Worm (Caenorhabditis elegans) whole organism, L3 larva: ENCODE results near the gene sod-3.

ENCODE experiments used
- R02D3.7 ChIP-seq: fragments of 150-350 bp; optimal IDR thresholded peaks from 2 replicates; lab custom pipeline; 2014; ENCODE audit warnings: missing biosample characterization, missing genetic modification characterization
- ZK546.5 ChIP-seq: sonication (generic microtip); optimal IDR thresholded peaks from 2 replicates; lab custom pipeline; 2017; ENCODE audit warnings: missing biosample characterization, missing genetic modification characterization
- aly-2 ChIP-seq: fragments of 150-350 bp; optimal IDR thresholded peaks from 2 replicates; lab custom pipeline; 2014; ENCODE audit warnings: missing biosample characterization, missing genetic modification characterization
- ceh-16 ChIP-seq: sonication (generic microtip); optimal IDR thresholded peaks from 2 replicates; lab custom pipeline; 2017; ENCODE audit warnings: missing biosample characterization, missing genetic modification characterization
- ceh-82 ChIP-seq: fragments of 150-350 bp; optimal IDR thresholded peaks from 2 replicates; lab custom pipeline; 2014; ENCODE audit warnings: missing biosample characterization, missing genetic modification characterization
- ceh-9 ChIP-seq: sonication (generic microtip); optimal IDR thresholded peaks from 2 replicates; lab custom pipeline; 2018; ENCODE audit warnings: missing biosample characterization, missing genetic modification characterization
- daf-12 ChIP-seq: fragments of 150-350 bp; optimal IDR thresholded peaks from 2 replicates; lab custom pipeline; 2014; ENCODE audit warnings: missing biosample characterization, missing genetic modification reagents, missing genetic modification characterization
- egl-27 ChIP-seq: sonication (generic microtip); optimal IDR thresholded peaks from 4 replicates; lab custom pipeline; 2017; ENCODE audit warnings: missing biosample characterization, missing genetic modification reagents, missing genetic modification characterization
- egl-5 ChIP-seq: fragments of 150-350 bp; optimal IDR thresholded peaks from 2 replicates; lab custom pipeline; 2017; ENCODE audit warnings: missing biosample characterization, missing genetic modification reagents, missing genetic modification characterization, inconsistent platforms
- elt-1 ChIP-seq: fragments of 150-350 bp; optimal IDR thresholded peaks from 2 replicates; lab custom pipeline; 2014; ENCODE audit warnings: missing biosample characterization, missing genetic modification characterization
- elt-3 ChIP-seq, 3 experiments: fragments of 150-350 bp in 1 of 3; sonication (generic microtip) in 2 of 3; optimal IDR thresholded peaks; 2 replicates in 2 of 3; 4 replicates in 1 of 3; lab custom pipeline; 2014 to 2017; ENCODE audit warnings: missing biosample characterization in 3 of 3, missing genetic modification characterization in 3 of 3
- eor-1 ChIP-seq, 2 experiments: fragments of 150-350 bp; optimal IDR thresholded peaks; 2 replicates each; lab custom pipeline; 2014 to 2018; ENCODE audit warnings: missing biosample characterization in 2 of 2, missing genetic modification characterization in 2 of 2
- fkh-10 ChIP-seq: sonication (generic microtip); optimal IDR thresholded peaks from 2 replicates; lab custom pipeline; 2017; ENCODE audit warnings: missing biosample characterization, missing genetic modification reagents, missing genetic modification characterization
- fkh-2 ChIP-seq: fragments of 150-350 bp; optimal IDR thresholded peaks from 2 replicates; lab custom pipeline; 2014; ENCODE audit warnings: missing biosample characterization, missing genetic modification reagents, missing genetic modification characterization
- hmg-11 ChIP-seq: sonication (generic microtip); optimal IDR thresholded peaks from 2 replicates; lab custom pipeline; 2016; ENCODE audit warnings: missing genetic modification characterization, missing compliant biosample characterization
- jun-1 ChIP-seq: fragments of 150-350 bp; optimal IDR thresholded peaks from 2 replicates; lab custom pipeline; 2014; ENCODE audit warnings: missing biosample characterization, missing genetic modification reagents, missing genetic modification characterization
- lsy-12 ChIP-seq: sonication (generic microtip); optimal IDR thresholded peaks from 2 replicates; lab custom pipeline; 2016; ENCODE audit warnings: mild to moderate bottlenecking, missing genetic modification characterization, missing compliant biosample characterization
- mdl-1 ChIP-seq: fragments of 150-350 bp; optimal IDR thresholded peaks from 2 replicates; lab custom pipeline; 2014; ENCODE audit warnings: missing biosample characterization, missing genetic modification characterization
- mml-1 ChIP-seq: fragments of 150-350 bp; sonication (generic microtip); optimal IDR thresholded peaks from 3 replicates; lab custom pipeline; 2014; ENCODE audit warnings: missing biosample characterization, missing genetic modification characterization
- nfya-1 ChIP-seq: sonication (generic microtip); optimal IDR thresholded peaks from 2 replicates; lab custom pipeline; 2017; ENCODE audit warnings: missing genetic modification characterization, mild to moderate bottlenecking, missing compliant biosample characterization, antibody characterized with exemption, moderate library complexity; ENCODE audit not compliant: insufficient read depth
- nhr-11 ChIP-seq: fragments of 150-350 bp; optimal IDR thresholded peaks from 2 replicates; lab custom pipeline; 2014; ENCODE audit warnings: missing biosample characterization, missing genetic modification characterization
- nhr-12 ChIP-seq: fragments of 150-350 bp; optimal IDR thresholded peaks from 2 replicates; lab custom pipeline; 2014; ENCODE audit warnings: missing biosample characterization, missing genetic modification characterization
- nhr-23 ChIP-seq: fragments of 150-350 bp; optimal IDR thresholded peaks from 2 replicates; lab custom pipeline; 2014; ENCODE audit warnings: missing biosample characterization, missing genetic modification reagents, missing genetic modification characterization
- nhr-237 ChIP-seq: fragments of 150-350 bp; optimal IDR thresholded peaks from 2 replicates; lab custom pipeline; 2014; ENCODE audit warnings: missing biosample characterization, missing genetic modification characterization
- nhr-25 ChIP-seq: sonication (generic microtip); optimal IDR thresholded peaks from 2 replicates; lab custom pipeline; 2017; ENCODE audit warnings: missing biosample characterization, missing genetic modification characterization
- nhr-28 ChIP-seq: fragments of 150-350 bp; optimal IDR thresholded peaks from 2 replicates; lab custom pipeline; 2014; ENCODE audit warnings: missing biosample characterization, missing genetic modification characterization
- nhr-67 ChIP-seq: fragments of 150-350 bp; optimal IDR thresholded peaks from 2 replicates; lab custom pipeline; 2014; ENCODE audit warnings: missing biosample characterization, missing genetic modification characterization
- nhr-76 ChIP-seq: fragments of 150-350 bp; sonication (generic microtip); optimal IDR thresholded peaks from 5 replicates; lab custom pipeline; 2014; ENCODE audit warnings: missing biosample characterization, missing genetic modification characterization
- nhr-77 ChIP-seq: fragments of 150-350 bp; optimal IDR thresholded peaks from 2 replicates; lab custom pipeline; 2014; ENCODE audit warnings: missing biosample characterization, missing genetic modification characterization
- pha-4 ChIP-seq: fragments of 150-350 bp; optimal IDR thresholded peaks from 2 replicates; lab custom pipeline; 2014; ENCODE audit warnings: missing biosample characterization, missing genetic modification reagents, missing genetic modification characterization
- pqm-1 ChIP-seq: fragments of 150-350 bp; optimal IDR thresholded peaks from 2 replicates; lab custom pipeline; 2017; ENCODE audit warnings: missing biosample characterization, missing genetic modification characterization, inconsistent platforms
- skn-1 ChIP-seq: fragments of 150-350 bp; optimal IDR thresholded peaks from 2 replicates; lab custom pipeline; 2014; ENCODE audit warnings: missing biosample characterization, missing genetic modification characterization
- snpc-4 ChIP-seq: fragments of 150-350 bp; optimal IDR thresholded peaks from 2 replicates; lab custom pipeline; 2014; ENCODE audit warnings: missing biosample characterization, missing genetic modification characterization
- unc-39 ChIP-seq: sonication (generic microtip); optimal IDR thresholded peaks from 4 replicates; lab custom pipeline; 2017; ENCODE audit warnings: missing biosample characterization, missing genetic modification characterization
- unc-62 ChIP-seq: fragments of 150-350 bp; sonication (generic microtip); optimal IDR thresholded peaks from 4 replicates; lab custom pipeline; 2014; ENCODE audit warnings: missing biosample characterization, missing genetic modification reagents, missing genetic modification characterization
- zag-1 ChIP-seq: fragments of 150-350 bp; optimal IDR thresholded peaks from 2 replicates; lab custom pipeline; 2014; ENCODE audit warnings: missing biosample characterization, missing genetic modification characterization
- ztf-11 ChIP-seq: fragments of 150-350 bp; optimal IDR thresholded peaks from 2 replicates; lab custom pipeline; 2014; ENCODE audit warnings: missing biosample characterization, missing genetic modification characterization
- ztf-4 ChIP-seq: fragments of 150-350 bp; optimal IDR thresholded peaks from 2 replicates; lab custom pipeline; 2014; ENCODE audit warnings: missing biosample characterization, missing genetic modification characterization

The sod-3 gene

ce11 chrX:17080635-17081376 is 11.7 kb upstream of the sod-3 start, which contains the start of the genes irld-23 and C08A9.10:
TSS of gene irld-23 (minus strand) at chrX:17080685.
TSS of gene C08A9.10 (plus strand) at chrX:17081179.
- no peak for TF ChIP-seq aly-2 (tag; lab: Kevin White, UChicago)
- no peak for TF ChIP-seq snpc-4 (tag; lab: Kevin White, UChicago)
- no peak for TF ChIP-seq elt-3 (tag; optimal IDR thresholded peaks at IDR 0.05; lab: Kevin White, UChicago)
- no peak for TF ChIP-seq unc-62 (GFP tag; lab: Kevin White, UChicago)
- no peak for TF ChIP-seq pqm-1 (tag; lab: Kevin White, UChicago)
- no peak for TF ChIP-seq mdl-1
- no peak for TF ChIP-seq ztf-11 (tag; lab: Kevin White, UChicago)
- TF ChIP-seq ztf-4: no peak
- no peak for TF ChIP-seq nhr-28 (tag; lab: Kevin White, UChicago)
- no peak for TF ChIP-seq hmg-11
- no peak for TF ChIP-seq nhr-77 (tag; lab: Kevin White, UChicago)
- no peak for TF ChIP-seq ceh-82 (tag; lab: Kevin White, UChicago)
- no peak for TF ChIP-seq eor-1 (tag; optimal IDR thresholded peaks at IDR 0.05; lab: Kevin White, UChicago)
- no peak for TF ChIP-seq lsy-12 (tag; lab: Kevin White, UChicago)
- no peak for TF ChIP-seq zag-1 (tag; lab: Kevin White, UChicago)
- TF ChIP-seq nhr-237: no peak
- TF ChIP-seq fkh-10 (GFP tag; lab: Kevin White, UChicago): no peak
- no peak for TF ChIP-seq pha-4 (tag; lab: Kevin White, UChicago)

ce11 chrX:17093199-17093598 is 646 bp downstream of the sod-3 start, which contains the start of gene C08A9.3:
TSS of gene C08A9.3 (minus strand) at chrX:17093299.
- TF ChIP-seq unc-39 (tag; lab: Kevin White, UChicago): no peak
- no peak for TF ChIP-seq mml-1
- no peak for TF ChIP-seq elt-1
- no peak for TF ChIP-seq fkh-2 (tag; lab: Kevin White, UChicago)
- TF ChIP-seq nfya-1 (tag; lab: Kevin White, UChicago): no peak
- TF ChIP-seq egl-27 (tag; lab: Kevin White, UChicago): no peak
- no peak for TF ChIP-seq ztf-11 (tag; lab: Kevin White, UChicago)
- no peak for TF ChIP-seq nhr-11 (tag; lab: Kevin White, UChicago)
- no peak for TF ChIP-seq ztf-4
- TF ChIP-seq jun-1 (tag; lab: Kevin White, UChicago): no peak
- no peak for TF ChIP-seq R02D3.7 (tag; lab: Kevin White, UChicago)
- no peak for TF ChIP-seq nhr-77 (tag; lab: Kevin White, UChicago)
- no peak for TF ChIP-seq pha-4 (tag; lab: Kevin White, UChicago)
- TF ChIP-seq skn-1 (tag; lab: Kevin White, UChicago): no peak

DNA sequence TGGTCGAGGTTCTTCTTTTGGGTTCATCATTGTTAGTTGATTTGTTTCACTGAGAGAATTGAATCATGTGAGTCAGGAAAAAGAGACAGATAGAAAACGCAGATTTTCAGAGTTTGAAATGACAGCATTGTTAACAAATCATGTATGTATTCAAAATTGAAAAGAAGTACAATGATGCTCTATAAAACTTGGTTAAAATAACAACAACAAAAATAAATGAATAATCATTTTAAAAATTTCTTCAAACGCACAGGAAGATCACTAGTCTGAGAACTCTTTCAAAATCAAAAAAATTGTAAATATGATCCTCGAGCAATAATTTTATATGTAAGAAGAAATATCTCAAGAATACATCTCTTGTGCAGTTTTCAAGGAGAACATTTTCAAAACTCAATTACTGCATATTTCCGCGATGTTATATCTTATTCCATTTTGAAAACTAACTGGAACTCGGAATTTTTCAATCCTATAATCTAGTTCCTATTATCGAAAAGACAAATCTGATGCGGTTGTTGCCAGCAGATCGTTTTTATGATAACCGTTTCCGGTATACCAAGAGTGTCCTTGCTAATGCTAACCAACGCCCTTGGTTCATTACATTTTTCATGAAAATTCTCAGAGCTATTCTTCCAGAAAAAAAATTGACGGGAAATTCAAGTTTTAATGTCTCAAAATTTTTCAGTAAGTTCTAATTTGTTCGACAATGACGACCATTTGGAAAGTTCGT is 4.1 kb downstream of the sod-3 start, which contains the start of gene lido-1:
TSS of gene lido-1 (minus strand) at position 51 of the 727 bp plus-strand sequence.
- TF ChIP-seq elt-1 (peak; percentile 66), nhr-67 (tag; lab: Kevin White, UChicago) (no peak)

- TF ChIP-seq nhr-23 (tag; lab: Kevin White, UChicago): no peak
- TF ChIP-seq nhr-76 (tag; lab: Kevin White, UChicago): no peak
- TF ChIP-seq mml-1: no peak
- no peak for TF ChIP-seq ceh-9 (tag; lab: Kevin White, UChicago)
- TF ChIP-seq skn-1 (tag; lab: Kevin White, UChicago): no peak
- TF ChIP-seq nhr-77 (tag; lab: Kevin White, UChicago): no peak
- no peak for TF ChIP-seq elt-3 (tag; optimal IDR thresholded peaks at IDR 0.05; lab: Kevin White, UChicago)
- no peak for TF ChIP-seq snpc-4 (tag; lab: Kevin White, UChicago)
- TF ChIP-seq mdl-1: no peak
- no peak for TF ChIP-seq daf-12 (tag; lab: Kevin White, UChicago)
- TF ChIP-seq unc-62 (GFP tag; lab: Kevin White, UChicago): no peak
- TF ChIP-seq nhr-12: no peak
- TF ChIP-seq pqm-1 (tag; lab: Kevin White, UChicago): no peak
- TF ChIP-seq fkh-10 (GFP tag; lab: Kevin White, UChicago): no peak
- no peak for TF ChIP-seq nhr-25
- no peak for TF ChIP-seq ZK546.5 (tag; lab: Kevin White, UChicago)
- no peak for TF ChIP-seq aly-2 (tag; lab: Kevin White, UChicago)
- no peak for TF ChIP-seq egl-5 (tag; lab: Kevin White, UChicago)
- no peak for TF ChIP-seq ztf-11 (tag; lab: Kevin White, UChicago)
- TF ChIP-seq ceh-16 (tag; lab: Kevin White, UChicago): no peak
Observed at ce11 chrX:17100656-17101055, 8.1 kb downstream of the sod-3 start, which contains the start of gene lido-2. TSS of gene lido-2 (minus strand) at chrX:17100756.
